Worm (Caenorhabditis elegans) whole organism, young adult: Measurements from ENCODE around the gene mcm-10.

Experiments used
- B0019.2 ChIP-seq: fragments of 200-800 bp; sonication (Bioruptor generic); conservative IDR thresholded peaks from 2 replicates; pipeline ENCODE4 v1.3.6; 2022; ENCODE audit warnings: missing genetic modification reagents, missing genetic modification characterization, missing compliant biosample characterization
- B0035.1 ChIP-seq: sonication (generic microtip); optimal IDR thresholded peaks from 2 replicates; lab custom pipeline; 2016; ENCODE audit warnings: missing genetic modification characterization, mild to moderate bottlenecking, missing compliant biosample characterization, missing genotype, missing genetic modification reagents
- B0336.3 ChIP-seq: fragments of 200-800 bp; sonication (Bioruptor generic); IDR thresholded peaks from 2 replicates; pipeline ENCODE4 v1.3.6; 2022; ENCODE audit warnings: missing genetic modification characterization, missing compliant biosample characterization
- F23B12.7 ChIP-seq: sonication (generic microtip); optimal IDR thresholded peaks from 2 replicates; lab custom pipeline; 2017; ENCODE audit warnings: missing genetic modification characterization, mild to moderate bottlenecking, missing compliant biosample characterization, antibody characterized with exemption, moderate library complexity; ENCODE audit not compliant: insufficient read depth
- F52B5.7 ChIP-seq: sonication (generic microtip); optimal IDR thresholded peaks from 2 replicates; lab custom pipeline; 2016; ENCODE audit warnings: mild to moderate bottlenecking, missing genetic modification characterization, missing compliant biosample characterization
- F55B11.4 ChIP-seq: sonication (generic microtip); optimal IDR thresholded peaks from 2 replicates; lab custom pipeline; 2016; ENCODE audit warnings: missing compliant biosample characterization, missing genetic modification characterization, borderline replicate concordance; ENCODE audit not compliant: insufficient read depth
- F57C9.4 ChIP-seq: sonication (generic microtip); optimal IDR thresholded peaks from 2 replicates; lab custom pipeline; 2017; ENCODE audit warnings: mild to moderate bottlenecking, missing genetic modification characterization, missing compliant biosample characterization
- T07F8.4 ChIP-seq: sonication (generic microtip); optimal IDR thresholded peaks from 2 replicates; lab custom pipeline; 2016; ENCODE audit warnings: mild to moderate bottlenecking, missing genetic modification characterization, moderate library complexity, missing compliant biosample characterization
- Y53F4B.3 ChIP-seq: fragments of 200-800 bp; sonication (Bioruptor generic); IDR thresholded peaks from 2 replicates; pipeline ENCODE4 v1.3.6; 2022; ENCODE audit warnings: missing genetic modification reagents, missing genetic modification characterization, missing compliant biosample characterization
- Y53G8AR.9 ChIP-seq: fragments of 200-800 bp; sonication (Bioruptor generic); conservative IDR thresholded peaks from 2 replicates; pipeline ENCODE4 v1.3.6; 2022; ENCODE audit warnings: missing genetic modification reagents, missing genetic modification characterization, missing compliant biosample characterization
- Y67H2A.10 ChIP-seq: fragments of 200-800 bp; sonication (Bioruptor generic); conservative IDR thresholded peaks from 2 replicates; pipeline ENCODE4 v1.3.6; 2022; ENCODE audit warnings: missing genetic modification reagents, missing genetic modification characterization, missing compliant biosample characterization
- ZK185.1 ChIP-seq: sonication (generic microtip); optimal IDR thresholded peaks from 2 replicates; lab custom pipeline; 2016; ENCODE audit warnings: mild to moderate bottlenecking, missing genetic modification characterization, missing compliant biosample characterization; ENCODE audit not compliant: poor library complexity, severe bottlenecking
- akir-1 ChIP-seq: fragments of 200-800 bp; sonication (Bioruptor generic); optimal IDR thresholded peaks from 2 replicates; lab custom pipeline; 2018; ENCODE audit warnings: mild to moderate bottlenecking, missing genetic modification characterization, moderate library complexity, missing compliant biosample characterization
- aptf-3 ChIP-seq: fragments of 200-800 bp; sonication (Bioruptor generic); IDR thresholded peaks from 2 replicates; pipeline ENCODE4 v1.3.6; 2022; ENCODE audit warnings: missing genetic modification characterization, missing compliant biosample characterization
- atf-7 ChIP-seq: sonication (generic microtip); optimal IDR thresholded peaks from 2 replicates; lab custom pipeline; 2017; ENCODE audit warnings: mild to moderate bottlenecking, missing genetic modification characterization, missing compliant biosample characterization
- athp-1 ChIP-seq: sonication (generic microtip); optimal IDR thresholded peaks from 2 replicates; lab custom pipeline; 2017; ENCODE audit warnings: mild to moderate bottlenecking, missing genetic modification characterization, missing compliant biosample characterization
- attf-3 ChIP-seq: fragments of 200-800 bp; sonication (Bioruptor generic); conservative IDR thresholded peaks from 2 replicates; pipeline ENCODE4 v1.3.6; 2022; ENCODE audit warnings: missing genetic modification reagents, missing genetic modification characterization, missing compliant biosample characterization
- attf-5 ChIP-seq: fragments of 200-800 bp; sonication (Bioruptor generic); optimal IDR thresholded peaks from 2 replicates; lab custom pipeline; 2018; ENCODE audit warnings: mild to moderate bottlenecking, missing genetic modification characterization, missing compliant biosample characterization
- ceh-58 ChIP-seq: fragments of 200-800 bp; sonication (Bioruptor generic); IDR thresholded peaks from 2 replicates; pipeline ENCODE4 v1.3.6; 2022; ENCODE audit warnings: missing genetic modification characterization, missing compliant biosample characterization
- ceh-79 ChIP-seq: sonication (generic microtip); optimal IDR thresholded peaks from 2 replicates; lab custom pipeline; 2017; ENCODE audit warnings: mild to moderate bottlenecking, missing genetic modification characterization, missing compliant biosample characterization
- ceh-91 ChIP-seq: fragments of 200-800 bp; sonication (Bioruptor generic); IDR thresholded peaks from 2 replicates; pipeline ENCODE4 v1.3.6; 2022; ENCODE audit warnings: missing genetic modification reagents, missing genetic modification characterization, missing compliant biosample characterization
- dox-1 ChIP-seq: fragments of 200-800 bp; sonication (Bioruptor generic); IDR thresholded peaks from 2 replicates; pipeline ENCODE4 v1.3.6; 2022; ENCODE audit warnings: missing genetic modification reagents, missing genetic modification characterization, missing compliant biosample characterization
- egl-44 ChIP-seq: fragments of 200-800 bp; sonication (Bioruptor generic); IDR thresholded peaks from 2 replicates; pipeline ENCODE4 v1.3.6; 2022; ENCODE audit warnings: missing genetic modification reagents, missing genetic modification characterization, missing compliant biosample characterization
- egrh-3 ChIP-seq: fragments of 200-800 bp; sonication (Bioruptor generic); IDR thresholded peaks from 2 replicates; pipeline ENCODE4 v1.3.6; 2022; ENCODE audit warnings: missing genetic modification reagents, missing genetic modification characterization, missing compliant biosample characterization
- hlh-12 ChIP-seq: sonication (generic microtip); optimal IDR thresholded peaks from 2 replicates; lab custom pipeline; 2016; ENCODE audit warnings: missing genetic modification characterization, missing compliant biosample characterization
- hmg-1.2 ChIP-seq: fragments of 200-800 bp; sonication (Bioruptor generic); IDR thresholded peaks from 2 replicates; pipeline ENCODE4 v1.3.6; 2022; ENCODE audit warnings: missing genetic modification reagents, missing genetic modification characterization, missing compliant biosample characterization
- hrde-1 ChIP-seq: sonication (generic microtip); optimal IDR thresholded peaks from 2 replicates; lab custom pipeline; 2016; ENCODE audit warnings: missing genetic modification characterization, mild to moderate bottlenecking, missing compliant biosample characterization, moderate library complexity, missing genotype, missing genetic modification reagents, borderline replicate concordance
- let-607 ChIP-seq, 2 experiments: fragments of 200-800 bp in 1 of 2; sonication (Bioruptor generic) in 1 of 2; sonication (generic microtip) in 1 of 2; optimal IDR thresholded peaks; 2 replicates each; lab custom pipeline; 2016 to 2018; ENCODE audit warnings: mild to moderate bottlenecking in 2 of 2, missing compliant biosample characterization in 2 of 2, missing genetic modification characterization in 2 of 2, moderate library complexity in 2 of 2, missing genotype in 1 of 2
- lin-40 ChIP-seq: sonication (generic microtip); optimal IDR thresholded peaks from 2 replicates; lab custom pipeline; 2016; ENCODE audit warnings: missing genetic modification characterization, mild to moderate bottlenecking, missing compliant biosample characterization, missing genotype, missing genetic modification reagents
- lin-54 ChIP-seq: fragments of 200-800 bp; sonication (Bioruptor generic); optimal IDR thresholded peaks from 2 replicates; lab custom pipeline; 2018; ENCODE audit warnings: mild to moderate bottlenecking, missing genetic modification characterization, missing compliant biosample characterization
- lir-1 ChIP-seq: fragments of 200-800 bp; sonication (Bioruptor generic); conservative IDR thresholded peaks from 2 replicates; pipeline ENCODE4 v1.3.6; 2022; ENCODE audit warnings: missing genetic modification reagents, missing genetic modification characterization, missing compliant biosample characterization
- lsy-27 ChIP-seq: sonication (generic microtip); optimal IDR thresholded peaks from 2 replicates; lab custom pipeline; 2017; ENCODE audit warnings: missing genetic modification characterization, mild to moderate bottlenecking, missing compliant biosample characterization, antibody characterized with exemption, missing genotype, borderline replicate concordance; ENCODE audit not compliant: insufficient read depth
- mxl-1 ChIP-seq: sonication (generic microtip); optimal IDR thresholded peaks from 2 replicates; lab custom pipeline; 2016; ENCODE audit warnings: missing genetic modification characterization, missing compliant biosample characterization
- nfya-1 ChIP-seq: sonication (generic microtip); optimal IDR thresholded peaks from 2 replicates; lab custom pipeline; 2017; ENCODE audit warnings: antibody characterized with exemption, missing compliant biosample characterization, missing genetic modification characterization, borderline replicate concordance; ENCODE audit not compliant: insufficient read depth
- nhr-179 ChIP-seq: sonication (generic microtip); optimal IDR thresholded peaks from 2 replicates; lab custom pipeline; 2016; ENCODE audit warnings: mild to moderate bottlenecking, missing genetic modification characterization, missing compliant biosample characterization
- nhr-27 ChIP-seq: fragments of 200-800 bp; sonication (Bioruptor generic); optimal IDR thresholded peaks from 2 replicates; lab custom pipeline; 2018; ENCODE audit warnings: mild to moderate bottlenecking, missing genetic modification characterization, moderate library complexity, missing compliant biosample characterization
- nhr-90 ChIP-seq: sonication (generic microtip); optimal IDR thresholded peaks from 2 replicates; lab custom pipeline; 2016; ENCODE audit warnings: missing genotype, mild to moderate bottlenecking, missing genetic modification characterization, missing compliant biosample characterization
- pbrm-1 ChIP-seq: fragments of 200-800 bp; sonication (Bioruptor generic); IDR thresholded peaks from 2 replicates; pipeline ENCODE4 v1.3.6; 2022; ENCODE audit warnings: missing genetic modification reagents, missing genetic modification characterization, missing compliant biosample characterization
- pha-4 ChIP-seq: fragments of 150-350 bp; sonication (generic microtip); optimal IDR thresholded peaks from 2 replicates; lab custom pipeline; 2014; ENCODE audit warnings: missing biosample characterization, missing genetic modification reagents, missing genetic modification characterization
- sdz-38 ChIP-seq: sonication (generic microtip); optimal IDR thresholded peaks from 2 replicates; lab custom pipeline; 2016; ENCODE audit warnings: missing genotype, missing genetic modification characterization, missing compliant biosample characterization
- sea-2 ChIP-seq: fragments of 200-800 bp; sonication (Bioruptor generic); IDR thresholded peaks from 2 replicates; pipeline ENCODE4 v1.3.6; 2022; ENCODE audit warnings: missing genetic modification characterization, missing compliant biosample characterization
- snpc-3.4 ChIP-seq: sonication (generic microtip); optimal IDR thresholded peaks from 2 replicates; lab custom pipeline; 2017; ENCODE audit warnings: missing genetic modification characterization, mild to moderate bottlenecking, missing compliant biosample characterization, antibody characterized with exemption, moderate library complexity, missing genotype, missing genetic modification reagents
- sptf-2 ChIP-seq: fragments of 200-800 bp; sonication (Bioruptor generic); optimal IDR thresholded peaks from 2 replicates; lab custom pipeline; 2018; ENCODE audit warnings: mild to moderate bottlenecking, missing genetic modification characterization, missing compliant biosample characterization
- tbx-9 ChIP-seq: sonication (generic microtip); optimal IDR thresholded peaks from 2 replicates; lab custom pipeline; 2016; ENCODE audit warnings: borderline replicate concordance, missing genetic modification characterization, inconsistent platforms, missing compliant biosample characterization
- unc-130 ChIP-seq: sonication (generic microtip); optimal IDR thresholded peaks from 2 replicates; lab custom pipeline; 2016; ENCODE audit warnings: missing genetic modification reagents, missing genetic modification characterization, missing compliant biosample characterization
- unc-62 ChIP-seq: fragments of 150-350 bp; optimal IDR thresholded peaks from 2 replicates; lab custom pipeline; 2014; ENCODE audit warnings: missing biosample characterization, missing genetic modification reagents, missing genetic modification characterization
- xnd-1 ChIP-seq: sonication (generic microtip); optimal IDR thresholded peaks from 2 replicates; lab custom pipeline; 2016; ENCODE audit warnings: missing genotype, missing genetic modification reagents, missing genetic modification characterization, missing compliant biosample characterization
- ztf-6 ChIP-seq: fragments of 200-800 bp; sonication (Bioruptor generic); IDR thresholded peaks from 2 replicates; pipeline ENCODE4 v1.3.6; 2022; ENCODE audit warnings: missing genetic modification reagents, missing genetic modification characterization, missing compliant biosample characterization

Gene mcm-10

DNA sequence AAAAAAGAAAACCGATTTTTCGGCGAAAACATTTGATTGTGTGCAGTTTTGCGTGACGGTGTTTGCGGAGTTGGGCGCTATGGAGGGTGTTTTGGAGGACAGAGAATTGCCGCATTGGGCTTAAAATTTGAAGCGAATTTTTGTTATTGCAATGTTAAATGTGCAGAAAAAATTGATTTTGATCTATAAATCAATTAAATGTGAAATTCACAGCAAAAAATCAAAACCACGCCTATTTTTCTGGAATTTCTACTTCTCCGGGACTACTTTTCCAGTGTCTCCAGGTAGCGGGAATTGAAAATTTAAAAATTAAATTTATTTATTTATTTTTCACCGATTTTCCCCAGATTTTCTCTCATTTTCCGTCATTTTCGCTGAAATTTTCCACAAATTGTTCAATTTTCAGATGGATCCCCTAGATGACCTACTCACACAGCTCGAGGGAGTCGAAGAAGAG lies at the start of gene mcm-10 (continued):
- no peak for TF ChIP-seq Y53F4B.3 (GFP tag; lab: Robert Waterston, UW)
- TF ChIP-seq egl-44 (GFP tag; lab: Robert Waterston, UW): no peak
- no peak for TF ChIP-seq tbx-9 (tag; lab: Kevin White, UChicago)
- peak; percentile 87 for TF ChIP-seq B0336.3
- TF ChIP-seq nhr-90 (tag; lab: Kevin White, UChicago): no peak
- no peak for TF ChIP-seq lir-1 (GFP tag; lab: Robert Waterston, UW)
- TF ChIP-seq ZK185.1 (tag; lab: Kevin White, UChicago): no peak
- no peak for TF ChIP-seq F57C9.4 (tag; lab: Kevin White, UChicago)
- no peak for TF ChIP-seq pha-4 (tag; lab: Kevin White, UChicago)
- no peak for TF ChIP-seq F55B11.4 (tag; lab: Kevin White, UChicago)
- no peak for TF ChIP-seq T07F8.4 (tag; lab: Kevin White, UChicago)
- TF ChIP-seq sea-2: no peak
- TF ChIP-seq unc-62 (GFP tag; lab: Kevin White, UChicago): no peak
- TF ChIP-seq nhr-27 (tag; lab: Kevin White, UChicago): no peak
- no peak for TF ChIP-seq ztf-6
- peak; percentile 41 for TF ChIP-seq snpc-3.4 (tag; lab: Kevin White, UChicago)
- no peak for TF ChIP-seq lsy-27 (tag; lab: Kevin White, UChicago)
- TF ChIP-seq aptf-3: no peak
- TF ChIP-seq ceh-91: peak; percentile 39; the same call in 1 of the 2 replicates
- TF ChIP-seq let-607 (tag; optimal IDR thresholded peaks at IDR 0.05; lab: Kevin White, UChicago): peak in 1 of 2 experiments; percentile 56
- peak; percentile 68 for TF ChIP-seq athp-1 (tag; lab: Kevin White, UChicago)
- TF ChIP-seq sptf-2: no peak
- TF ChIP-seq hrde-1 (tag; lab: Kevin White, UChicago): no peak
- no peak for TF ChIP-seq ceh-58 (GFP tag; lab: Robert Waterston, UW)
- no peak for TF ChIP-seq hmg-1.2 (GFP tag; lab: Robert Waterston, UW)
- TF ChIP-seq sdz-38 (tag; lab: Kevin White, UChicago): no peak
- TF ChIP-seq F23B12.7 (tag; lab: Kevin White, UChicago): peak; percentile 48
- TF ChIP-seq Y67H2A.10 (GFP tag; lab: Robert Waterston, UW): 0 out of 2 replicates have a peak, but pooled peaks have one; percentile 18
- no peak for TF ChIP-seq nhr-179 (tag; lab: Kevin White, UChicago)
- TF ChIP-seq pbrm-1 (GFP tag; lab: Robert Waterston, UW): peak; percentile 74; the same call in 1 of the 2 replicates
- no peak for TF ChIP-seq atf-7 (tag; lab: Kevin White, UChicago)
- TF ChIP-seq xnd-1 (tag; lab: Kevin White, UChicago): no peak
- TF ChIP-seq attf-3 (GFP tag; lab: Robert Waterston, UW): no peak; the same call in 1 of the 2 replicates
- TF ChIP-seq unc-130 (GFP tag; lab: Kevin White, UChicago): peak; percentile 51
- no peak for TF ChIP-seq hlh-12 (tag; lab: Kevin White, UChicago)
- TF ChIP-seq akir-1 (GFP tag; lab: Kevin White, UChicago): no peak
- no peak for TF ChIP-seq nfya-1 (tag; lab: Kevin White, UChicago)
- peak; percentile 72 for TF ChIP-seq lin-54
- no peak for TF ChIP-seq Y53G8AR.9
- no peak for TF ChIP-seq egrh-3 (GFP tag; lab: Robert Waterston, UW)
- TF ChIP-seq dox-1 (GFP tag; lab: Robert Waterston, UW): no peak; the same call in 1 of the 2 replicates
- TF ChIP-seq attf-5 (GFP tag; lab: Kevin White, UChicago): peak; percentile 89
- TF ChIP-seq B0019.2 (GFP tag; lab: Robert Waterston, UW): no peak
- no peak for TF ChIP-seq ceh-79
- TF ChIP-seq B0035.1: no peak
- no peak for TF ChIP-seq F52B5.7 (tag; lab: Kevin White, UChicago)
- peak; percentile 79 for TF ChIP-seq lin-40 (tag; lab: Kevin White, UChicago)
- no peak for TF ChIP-seq mxl-1 (tag; lab: Kevin White, UChicago)
